Worm (Caenorhabditis elegans): ENCODE results near the gene polh-1.

The polh-1 gene

ce11 chrIII:1950236-1950635 is at the start of gene polh-1, which contains the start of gene rps-22:
polh-1 (minus strand) TSS chrIII:1950269.
rps-22 (plus strand) TSS chrIII:1950535.
- TF ChIP-seq fkh-10 (GFP tag; optimal IDR thresholded peaks at IDR 0.05) (no peak), dve-1 (tag; optimal IDR thresholded peaks at IDR 0.05) (peak; percentile 72), pag-3 (tag; optimal IDR thresholded peaks at IDR 0.05; ENCODE audit: borderline replicate concordance) (no peak), unc-42 (tag; optimal IDR thresholded peaks at IDR 0.05) (peak; percentile 78), ceh-31 (tag; optimal IDR thresholded peaks at IDR 0.05) (peak; percentile 79), ceh-48 (tag; optimal IDR thresholded peaks at IDR 0.05) (peak; percentile 68), ceh-18 (tag; optimal IDR thresholded peaks at IDR 0.05) (peak; percentile 82), ceh-14 (tag; optimal IDR thresholded peaks at IDR 0.05) (no peak), lim-6 (tag; optimal IDR thresholded peaks at IDR 0.05) (no peak), ref-2 (tag; optimal IDR thresholded peaks at IDR 0.05) (peak; percentile 38), elt-2 (tag; optimal IDR thresholded peaks at IDR 0.05) (peak; percentile 54), nfya-1 (tag; optimal IDR thresholded peaks at IDR 0.05) (peak; percentile 82), ceh-45 (GFP tag; IDR thresholded peaks at IDR 0.05) (0 out of 2 replicates have a peak, but pooled peaks have one; percentile 27), pax-1 (tag; optimal IDR thresholded peaks at IDR 0.05) (peak; percentile 81), mec-3 (tag; optimal IDR thresholded peaks at IDR 0.05; ENCODE audit: borderline replicate concordance) (no peak), ztf-16 (tag; optimal IDR thresholded peaks at IDR 0.05) (peak; percentile 22), nhr-11 (tag; optimal IDR thresholded peaks at IDR 0.05) (no peak), tbx-2 (tag; optimal IDR thresholded peaks at IDR 0.05) (peak; percentile 55), ceh-34 (tag; optimal IDR thresholded peaks at IDR 0.05) (peak; percentile 42), rnt-1 (tag; optimal IDR thresholded peaks at IDR 0.05) (peak; percentile 38), ets-4 (tag; optimal IDR thresholded peaks at IDR 0.05) (peak; percentile 20), hlh-15 (tag; optimal IDR thresholded peaks at IDR 0.05) (no peak), pat-9 (tag; optimal IDR thresholded peaks at IDR 0.05) (no peak), hlh-30 (tag; optimal IDR thresholded peaks at IDR 0.05; ENCODE audit: insufficient read depth) (peak; percentile 46), zip-5 (tag; optimal IDR thresholded peaks at IDR 0.05) (no peak)

ce11 chrIII:1997569-1997968 is 47.5 kb upstream of the polh-1 start, which contains the start of gene lgc-42:
lgc-42 (plus strand) TSS chrIII:1997869.
- TF ChIP-seq che-1 (tag; optimal IDR thresholded peaks at IDR 0.05) (no peak), F13H6.1 (tag; optimal IDR thresholded peaks at IDR 0.05) (no peak), ahr-1 (tag; optimal IDR thresholded peaks at IDR 0.05) (no peak), mec-3 (tag; optimal IDR thresholded peaks at IDR 0.05; ENCODE audit: borderline replicate concordance) (no peak), dmd-4 (tag; optimal IDR thresholded peaks at IDR 0.05; ENCODE audit: borderline replicate concordance) (no peak), elt-2 (tag; optimal IDR thresholded peaks at IDR 0.05) (no peak), ceh-9 (tag; optimal IDR thresholded peaks at IDR 0.05) (no peak), nhr-11 (tag; optimal IDR thresholded peaks at IDR 0.05) (no peak), ceh-48 (tag; optimal IDR thresholded peaks at IDR 0.05) (no peak), ceh-19 (GFP tag; optimal IDR thresholded peaks at IDR 0.05) (no peak), hlh-30 (tag; optimal IDR thresholded peaks at IDR 0.05; ENCODE audit: insufficient read depth) (no peak), tbx-7 (tag; optimal IDR thresholded peaks at IDR 0.05) (no peak)

ce11 chrIII:1989940-1990339 is 39.9 kb upstream of the polh-1 start:
- TF ChIP-seq pros-1 (tag; optimal IDR thresholded peaks at IDR 0.05) (no peak), fkh-10 (GFP tag; optimal IDR thresholded peaks at IDR 0.05) (no peak), nhr-11 (tag; optimal IDR thresholded peaks at IDR 0.05) (no peak), C08G9.2 (tag; optimal IDR thresholded peaks at IDR 0.05) (no peak), unc-42 (tag; optimal IDR thresholded peaks at IDR 0.05) (no peak)

- TF ChIP-seq unc-55 (GFP tag; optimal IDR thresholded peaks at IDR 0.05) (no peak), ama-1 (optimal IDR thresholded peaks at IDR 0.05) (no peak), hlh-15 (tag; optimal IDR thresholded peaks at IDR 0.05) (no peak), che-1 (tag; optimal IDR thresholded peaks at IDR 0.05) (no peak), Y22D7AL.16 (tag; optimal IDR thresholded peaks at IDR 0.05) (no peak), pros-1 (tag; optimal IDR thresholded peaks at IDR 0.05) (no peak), fkh-6 (tag; optimal IDR thresholded peaks at IDR 0.05) (no peak), K09A11.1 (tag; optimal IDR thresholded peaks at IDR 0.05; ENCODE audit: insufficient read depth) (no peak), F13H6.1 (tag; optimal IDR thresholded peaks at IDR 0.05) (no peak), ztf-16 (tag; optimal IDR thresholded peaks at IDR 0.05) (no peak), mec-3 (tag; optimal IDR thresholded peaks at IDR 0.05; ENCODE audit: borderline replicate concordance) (no peak), ceh-14 (tag; optimal IDR thresholded peaks at IDR 0.05) (no peak), syd-9 (tag; optimal IDR thresholded peaks at IDR 0.05) (no peak), pag-3 (tag; optimal IDR thresholded peaks at IDR 0.05; ENCODE audit: borderline replicate concordance) (no peak), dmd-4 (tag; optimal IDR thresholded peaks at IDR 0.05; ENCODE audit: borderline replicate concordance) (no peak)
Observed at ce11 chrIII:1987693-1988092, 37.6 kb upstream of the polh-1 start, which contains the start of gene Y39A3B.8. Y39A3B.8 (plus strand) TSS chrIII:1987993.

Measured in whole organism, late embryonic.